Fruit fly (Drosophila melanogaster) whole organism, embryonic: Measurements from ENCODE around the gene Arp3.

Experiments used
- Asciz ChIP-seq: fragments of 200-800 bp; sonication (Bioruptor generic); optimal IDR thresholded peaks from 2 replicates; lab custom pipeline; 2017; ENCODE audit warnings: missing biosample characterization, mild to moderate bottlenecking, missing genetic modification characterization, missing genetic modification reagents
- Atf6 ChIP-seq: fragments of 200-800 bp; sonication (Bioruptor generic); IDR thresholded peaks from 2 replicates; pipeline ENCODE4 v1.3.6; 2022; ENCODE audit warnings: missing biosample characterization, missing genetic modification characterization
- CG10462 ChIP-seq: fragments of 200-800 bp; sonication (Bioruptor generic); optimal IDR thresholded peaks from 2 replicates; lab custom pipeline; 2016; ENCODE audit warnings: missing biosample characterization, missing genetic modification characterization
- CG1233 ChIP-seq: fragments of 200-800 bp; sonication (Bioruptor generic); optimal IDR thresholded peaks from 4 replicates; lab custom pipeline; 2018; ENCODE audit warnings: missing biosample characterization, mild to moderate bottlenecking, missing genetic modification characterization
- CG1529 ChIP-seq: fragments of 200-800 bp; sonication (Bioruptor generic); optimal IDR thresholded peaks from 3 replicates; lab custom pipeline; 2018; ENCODE audit warnings: missing biosample characterization, missing genetic modification characterization
- CG17359 ChIP-seq: fragments of 200-800 bp; sonication (Bioruptor generic); optimal IDR thresholded peaks from 3 replicates; lab custom pipeline; 2018; ENCODE audit warnings: missing biosample characterization, mild to moderate bottlenecking, missing genetic modification characterization, moderate library complexity
- CG2129 ChIP-seq: fragments of 200-800 bp; sonication (Bioruptor generic); IDR thresholded peaks from 2 replicates; pipeline ENCODE4 v1.3.6; 2022; ENCODE audit warnings: missing biosample characterization, missing genetic modification characterization; ENCODE audit not compliant: partially characterized antibody
- CG34422 ChIP-seq: fragments of 200-800 bp; sonication (Bioruptor generic); IDR thresholded peaks from 3 replicates; pipeline ENCODE4 v1.3.6; 2022; ENCODE audit warnings: missing biosample characterization, missing genetic modification characterization
- CG3726 ChIP-seq: fragments of 200-800 bp; sonication (Bioruptor generic); IDR thresholded peaks from 3 replicates; pipeline ENCODE4, ENCODE4 v1.3.6; 2022; ENCODE audit warnings: missing biosample characterization, missing genetic modification characterization
- CG4730 ChIP-seq: fragments of 200-800 bp; sonication (Bioruptor generic); IDR thresholded peaks from 2 replicates; pipeline ENCODE4 v1.3.6; 2022; ENCODE audit warnings: missing biosample characterization, missing genetic modification characterization
- CG5180 ChIP-seq: fragments of 200-800 bp; sonication (Bioruptor generic); optimal IDR thresholded peaks from 3 replicates; lab custom pipeline; 2017; ENCODE audit warnings: missing biosample characterization, missing genetic modification characterization, mild to moderate bottlenecking, moderate library complexity, missing genetic modification reagents
- CG6175 ChIP-seq: fragments of 200-800 bp; sonication (Bioruptor generic); IDR thresholded peaks from 3 replicates; pipeline ENCODE4 v1.3.6; 2022; ENCODE audit warnings: missing biosample characterization, missing genetic modification characterization
- CG6683 ChIP-seq: fragments of 200-800 bp; sonication (Bioruptor generic); optimal IDR thresholded peaks from 2 replicates; lab custom pipeline; 2017; ENCODE audit warnings: missing biosample characterization, mild to moderate bottlenecking, missing genetic modification characterization, missing genetic modification reagents
- CG6854 ChIP-seq: fragments of 200-800 bp; sonication (Bioruptor generic); optimal IDR thresholded peaks from 3 replicates; lab custom pipeline; 2017; ENCODE audit warnings: missing biosample characterization, mild to moderate bottlenecking, missing genetic modification characterization
- CG8944 ChIP-seq: fragments of 200-800 bp; sonication (Bioruptor generic); optimal IDR thresholded peaks from 3 replicates; lab custom pipeline; 2016; ENCODE audit warnings: missing biosample characterization, missing genetic modification characterization
- D ChIP-seq, 2 experiments: fragments of 200-800 bp in 1 of 2; fragments of >200 bp in 1 of 2; sonication (Bioruptor generic) in 1 of 2; optimal IDR thresholded peaks; 2 replicates in 1 of 2; 3 replicates in 1 of 2; lab custom pipeline; 2017; ENCODE audit warnings: mild to moderate bottlenecking in 1 of 2, missing biosample characterization in 1 of 2, missing genetic modification characterization in 1 of 2, missing genetic modification reagents in 1 of 2
- Dip2 ChIP-seq: fragments of 200-800 bp; sonication (Bioruptor generic); IDR thresholded peaks from 2 replicates; pipeline ENCODE4 v1.3.6; 2022; ENCODE audit warnings: missing biosample characterization, missing genetic modification characterization
- E2f2 ChIP-seq: fragments of 200-800 bp; sonication (Bioruptor generic); IDR thresholded peaks from 2 replicates; pipeline ENCODE4 v1.3.6; 2022; ENCODE audit warnings: missing biosample characterization, missing genetic modification characterization
- Hr78 ChIP-seq, 2 experiments: fragments of 200-800 bp in 1 of 2; fragments of >200 bp in 1 of 2; sonication (Bioruptor generic) in 1 of 2; optimal IDR thresholded peaks; 2 replicates each; lab custom pipeline; 2017 to 2019; ENCODE audit warnings: missing biosample characterization in 2 of 2, missing genetic modification characterization in 2 of 2, mild to moderate bottlenecking in 1 of 2, moderate library complexity in 1 of 2
- MESR4 ChIP-seq: fragments of 200-800 bp; sonication (Bioruptor generic); optimal IDR thresholded peaks from 2 replicates; lab custom pipeline; 2018; ENCODE audit warnings: missing biosample characterization, mild to moderate bottlenecking, missing genetic modification characterization, moderate library complexity
- Mes4 ChIP-seq: fragments of 200-800 bp; sonication (Bioruptor generic); optimal IDR thresholded peaks from 2 replicates; lab custom pipeline; 2016; ENCODE audit warnings: missing biosample characterization, missing genetic modification characterization
- NFAT ChIP-seq: fragments of 200-800 bp; sonication (Bioruptor generic); IDR thresholded peaks from 2 replicates; pipeline ENCODE4 v1.3.6; 2022; ENCODE audit warnings: missing biosample characterization, missing genetic modification characterization
- NK7.1 ChIP-seq: fragments of 200-800 bp; sonication (Bioruptor generic); optimal IDR thresholded peaks from 3 replicates; lab custom pipeline; 2016; ENCODE audit warnings: missing biosample characterization, missing genetic modification characterization
- Nf-YB ChIP-seq: fragments of 200-800 bp; sonication (Bioruptor generic); optimal IDR thresholded peaks from 3 replicates; lab custom pipeline; 2019; ENCODE audit warnings: missing biosample characterization, mild to moderate bottlenecking, missing genetic modification characterization, moderate library complexity
- Pdp1 ChIP-seq, 2 experiments: fragments of 200-800 bp; sonication (Bioruptor generic); optimal IDR thresholded peaks; 3 replicates each; lab custom pipeline; 2016; ENCODE audit warnings: missing biosample characterization in 2 of 2, missing genetic modification characterization in 2 of 2, mild to moderate bottlenecking in 1 of 2, moderate library complexity in 1 of 2
- Ssrp ChIP-seq: fragments of 200-800 bp; sonication (Bioruptor generic); optimal IDR thresholded peaks from 2 replicates; lab custom pipeline; 2018; ENCODE audit warnings: missing biosample characterization, mild to moderate bottlenecking, missing genetic modification characterization, moderate library complexity
- Usf ChIP-seq: fragments of 200-800 bp; sonication (Bioruptor generic); optimal IDR thresholded peaks from 2 replicates; lab custom pipeline; 2017; ENCODE audit warnings: missing genotype, missing biosample characterization, missing genetic modification characterization
- ac ChIP-seq: fragments of 200-800 bp; sonication (Bioruptor generic); optimal IDR thresholded peaks from 3 replicates; lab custom pipeline; 2017; ENCODE audit warnings: missing biosample characterization, mild to moderate bottlenecking, missing genetic modification characterization
- bcd ChIP-seq: fragments of 200-800 bp; sonication (Bioruptor generic); optimal IDR thresholded peaks from 2 replicates; lab custom pipeline; 2017; ENCODE audit warnings: missing biosample characterization, mild to moderate bottlenecking, missing genetic modification characterization
- disco-r ChIP-seq: fragments of 200-800 bp; sonication (Bioruptor generic); optimal IDR thresholded peaks from 2 replicates; lab custom pipeline; 2016; ENCODE audit warnings: missing biosample characterization, missing genetic modification characterization
- fd64A ChIP-seq: fragments of 200-800 bp; sonication (Bioruptor generic); optimal IDR thresholded peaks from 3 replicates; lab custom pipeline; 2018; ENCODE audit warnings: missing biosample characterization, mild to moderate bottlenecking, missing genetic modification characterization
- fd96Cb ChIP-seq: fragments of 200-800 bp; sonication (Bioruptor generic); optimal IDR thresholded peaks from 2 replicates; lab custom pipeline; 2018; ENCODE audit warnings: missing biosample characterization, mild to moderate bottlenecking, missing genetic modification characterization, moderate library complexity
- gro ChIP-seq: fragments of 200-800 bp; sonication (Bioruptor generic); optimal IDR thresholded peaks from 2 replicates; lab custom pipeline; 2016; ENCODE audit warnings: missing biosample characterization, missing genetic modification characterization
- gt ChIP-seq: fragments of 200-800 bp; sonication (Bioruptor generic); IDR thresholded peaks from 2 replicates; pipeline ENCODE4 v1.3.6; 2022; ENCODE audit warnings: missing biosample characterization, missing genetic modification characterization
- hth ChIP-seq: fragments of >200 bp; optimal IDR thresholded peaks from 2 replicates; lab custom pipeline; 2017; ENCODE audit warnings: inconsistent platforms
- ind ChIP-seq: fragments of 200-800 bp; sonication (Bioruptor generic); optimal IDR thresholded peaks from 3 replicates; lab custom pipeline; 2016; ENCODE audit warnings: missing biosample characterization, missing genetic modification characterization
- nom ChIP-seq: fragments of 200-800 bp; sonication (Bioruptor generic); optimal IDR thresholded peaks from 2 replicates; lab custom pipeline; 2017; ENCODE audit warnings: missing biosample characterization, missing genetic modification characterization, mild to moderate bottlenecking, moderate library complexity, missing genetic modification reagents
- otp ChIP-seq: fragments of 200-800 bp; sonication (Bioruptor generic); IDR thresholded peaks from 3 replicates; pipeline ENCODE4, ENCODE4 v1.3.6; 2022; ENCODE audit warnings: missing biosample characterization, missing genetic modification characterization
- pum ChIP-seq: fragments of 200-800 bp; sonication (Bioruptor generic); optimal IDR thresholded peaks from 2 replicates; lab custom pipeline; 2016; ENCODE audit warnings: missing biosample characterization, missing genetic modification characterization
- salm ChIP-seq: fragments of 200-800 bp; sonication (Bioruptor generic); optimal IDR thresholded peaks from 2 replicates; lab custom pipeline; 2018; ENCODE audit warnings: missing biosample characterization, mild to moderate bottlenecking, missing genetic modification characterization
- sc ChIP-seq, 3 experiments: fragments of >200 bp in 2 of 3; fragments of 200-800 bp in 1 of 3; sonication (Bioruptor generic) in 1 of 3; optimal IDR thresholded peaks; 2 replicates in 2 of 3; 3 replicates in 1 of 3; lab custom pipeline; 2017; ENCODE audit warnings: mild to moderate bottlenecking in 1 of 3, missing biosample characterization in 1 of 3, missing genetic modification characterization in 1 of 3, missing genetic modification reagents in 1 of 3
- sens ChIP-seq: fragments of 200-800 bp; sonication (Bioruptor generic); peaks from one replicate; lab custom pipeline; 2016; ENCODE audit warnings: missing biosample characterization, missing genetic modification characterization
- sima ChIP-seq: fragments of 200-800 bp; sonication (Bioruptor generic); optimal IDR thresholded peaks from 2 replicates; lab custom pipeline; 2016; ENCODE audit warnings: missing biosample characterization, missing genetic modification characterization
- sisA ChIP-seq: fragments of 200-800 bp; sonication (Bioruptor generic); IDR thresholded peaks from 2 replicates; pipeline ENCODE4 v1.3.6; 2022; ENCODE audit warnings: missing biosample characterization, missing genetic modification characterization
- stwl ChIP-seq: fragments of 200-800 bp; sonication (Bioruptor generic); optimal IDR thresholded peaks from 3 replicates; lab custom pipeline; 2018; ENCODE audit warnings: missing biosample characterization, mild to moderate bottlenecking, missing genetic modification characterization, moderate library complexity
- toy ChIP-seq: fragments of 200-800 bp; sonication (Bioruptor generic); IDR thresholded peaks from 2 replicates; pipeline ENCODE4 v1.3.6; 2022; ENCODE audit warnings: missing biosample characterization, missing genetic modification characterization
- twi ChIP-seq: fragments of 200-800 bp; optimal IDR thresholded peaks from 2 replicates; lab custom pipeline; 2019; ENCODE audit warnings: missing biosample characterization, mild to moderate bottlenecking, missing genetic modification characterization, moderate library complexity
- unpg ChIP-seq: fragments of 200-800 bp; sonication (Bioruptor generic); optimal IDR thresholded peaks from 3 replicates; lab custom pipeline; 2018; ENCODE audit warnings: missing biosample characterization, mild to moderate bottlenecking, missing genetic modification characterization, moderate library complexity
- wdn ChIP-seq: fragments of 200-800 bp; sonication (Bioruptor generic); IDR thresholded peaks from 2 replicates; pipeline ENCODE4 v1.3.6; 2022; ENCODE audit warnings: missing biosample characterization, missing genetic modification characterization
- zfh2 ChIP-seq: fragments of 200-800 bp; sonication (Bioruptor generic); optimal IDR thresholded peaks from 2 replicates; lab custom pipeline; 2016; ENCODE audit warnings: missing biosample characterization, missing genetic modification characterization

The Arp3 gene

dm6 chr3L:8091650-8092068 is 24.0 kb downstream of the Arp3 start, which contains the start of gene CG7565 (continued):
- TF ChIP-seq pum (no peak), CG6683 (peak; percentile 14), gro (GFP tag; lab: Kevin White, UChicago) (peak; percentile 87), wdn (GFP tag; lab: Robert Waterston, UW) (0 out of 2 replicates have a peak, but pooled peaks have one; percentile 15), Nf-YB (GFP tag; lab: Kevin White, UChicago) (no peak), CG10462 (peak; percentile 43), disco-r (GFP tag; lab: Kevin White, UChicago) (no peak), CG6175 (GFP tag; lab: Robert Waterston, UW) (no peak), Dip2 (no peak), Pdp1 (GFP tag; optimal IDR thresholded peaks at IDR 0.05; lab: Kevin White, UChicago) (peak in 1 of 2 experiments; percentile 88), bcd (GFP tag; lab: Kevin White, UChicago) (no peak), NK7.1 (GFP tag; lab: Kevin White, UChicago) (no peak), toy (GFP tag; lab: Robert Waterston, UW) (no peak), sisA (GFP tag; lab: Robert Waterston, UW) (no peak), Mes4 (GFP tag; lab: Kevin White, UChicago) (no peak), MESR4 (peak; percentile 76), D (optimal IDR thresholded peaks at IDR 0.05; lab: Kevin White, UChicago) (no peak), D (GFP tag; optimal IDR thresholded peaks at IDR 0.05; lab: Kevin White, UChicago) (no peak), Hr78 (GFP tag; optimal IDR thresholded peaks at IDR 0.05; lab: Kevin White, UChicago) (no peak), hth (lab: Kevin White, UChicago) (no peak), unpg (GFP tag; lab: Kevin White, UChicago) (peak; percentile 24), sc (optimal IDR thresholded peaks at IDR 0.05; lab: Kevin White, UChicago) (no peak), sc (GFP tag; optimal IDR thresholded peaks at IDR 0.05; lab: Kevin White, UChicago) (no peak), twi (no peak), CG6854 (no peak), Asciz (GFP tag; lab: Kevin White, UChicago) (peak; percentile 19), sima (GFP tag; lab: Kevin White, UChicago) (no peak), ind (GFP tag; lab: Kevin White, UChicago) (peak; percentile 44), nom (GFP tag; lab: Kevin White, UChicago) (no peak), salm (tag; lab: Kevin White, UChicago) (peak; percentile 24), fd96Cb (tag; lab: Kevin White, UChicago) (no peak), CG4730 (no peak), otp (0 out of 3 replicates have a peak, but pooled peaks have one; percentile 5), CG8944 (GFP tag; lab: Kevin White, UChicago) (no peak), Usf (GFP tag; lab: Kevin White, UChicago) (no peak), gt (GFP tag; lab: Robert Waterston, UW) (no peak), CG34422 (peak; percentile 53; the same call in 1 of the 3 replicates), Atf6 (GFP tag; lab: Robert Waterston, UW) (peak; percentile 59; the same call in 1 of the 2 replicates), fd64A (no peak), E2f2 (peak; percentile 38; the same call in 1 of the 2 replicates), CG1529 (no peak), CG5180 (GFP tag; lab: Kevin White, UChicago) (no peak), CG17359 (peak; percentile 38), CG2129 (no peak), CG1233 (GFP tag; lab: Kevin White, UChicago) (peak; percentile 12), stwl (tag; lab: Kevin White, UChicago) (peak; percentile 99), CG3726 (GFP tag; lab: Robert Waterston, UW) (no peak), Ssrp (no peak), zfh2 (GFP tag; lab: Kevin White, UChicago) (peak; percentile 69), sens (GFP tag; lab: Kevin White, UChicago) (peak; percentile 69), ac (no peak), NFAT (GFP tag; lab: Robert Waterston, UW) (peak; percentile 26; the same call in 1 of the 2 replicates)
